Worm (Caenorhabditis elegans) whole organism, L1 larva: ENCODE data around the gene din-1.

Experiments
- C04F5.9 ChIP-seq: sonication (generic microtip); optimal IDR thresholded peaks from 2 replicates; lab custom pipeline; 2016; ENCODE audit warnings: missing genetic modification characterization, missing compliant biosample characterization
- C16A3.4 ChIP-seq: fragments of 150-350 bp; optimal IDR thresholded peaks from 2 replicates; lab custom pipeline; 2014; ENCODE audit warnings: missing biosample characterization, missing genetic modification characterization
- C34B4.2 ChIP-seq: sonication (generic microtip); optimal IDR thresholded peaks from 2 replicates; lab custom pipeline; 2017; ENCODE audit warnings: mild to moderate bottlenecking, missing genetic modification characterization, missing compliant biosample characterization
- aly-2 ChIP-seq: fragments of 150-350 bp; optimal IDR thresholded peaks from 2 replicates; lab custom pipeline; 2014; ENCODE audit warnings: missing biosample characterization, missing genetic modification characterization
- ceh-82 ChIP-seq, 3 experiments: fragments of 150-350 bp in 1 of 3; sonication (generic microtip) in 2 of 3; optimal IDR thresholded peaks; 2 replicates each; lab custom pipeline; 2014 to 2017; ENCODE audit warnings: missing biosample characterization in 3 of 3, missing genetic modification characterization in 3 of 3
- dsc-1 ChIP-seq: sonication (generic microtip); optimal IDR thresholded peaks from 2 replicates; lab custom pipeline; 2016; ENCODE audit warnings: mild to moderate bottlenecking, missing genetic modification characterization, missing compliant biosample characterization
- egl-13 ChIP-seq: sonication (generic microtip); optimal IDR thresholded peaks from 2 replicates; lab custom pipeline; 2016; ENCODE audit warnings: missing genotype, missing genetic modification reagents, missing genetic modification characterization, missing compliant biosample characterization
- elt-2 ChIP-seq: sonication (generic microtip); optimal IDR thresholded peaks from 2 replicates; lab custom pipeline; 2016; ENCODE audit warnings: missing genetic modification characterization, mild to moderate bottlenecking, inconsistent platforms, missing compliant biosample characterization, missing genetic modification reagents
- elt-3 ChIP-seq, 6 experiments: fragments of 150-350 bp in 1 of 6; sonication (generic microtip); optimal IDR thresholded peaks; 2 replicates each; lab custom pipeline; 2017 to 2018; ENCODE audit warnings: missing biosample characterization in 6 of 6, missing genetic modification characterization in 6 of 6, inconsistent platforms in 1 of 6
- ets-5 ChIP-seq: fragments of 200-800 bp; sonication (Bioruptor generic); IDR thresholded peaks from 2 replicates; pipeline ENCODE4 v1.3.6; 2022; ENCODE audit warnings: missing genetic modification characterization, missing compliant biosample characterization
- fkh-10 ChIP-seq: sonication (generic microtip); optimal IDR thresholded peaks from 2 replicates; lab custom pipeline; 2017; ENCODE audit warnings: missing biosample characterization, missing genetic modification reagents, missing genetic modification characterization
- fkh-4 ChIP-seq: sonication (generic microtip); optimal IDR thresholded peaks from 2 replicates; lab custom pipeline; 2016; ENCODE audit warnings: missing compliant biosample characterization, missing genetic modification characterization, borderline replicate concordance
- fos-1 ChIP-seq: fragments of 150-350 bp; optimal IDR thresholded peaks from 2 replicates; lab custom pipeline; 2014; ENCODE audit warnings: missing biosample characterization, missing genetic modification characterization
- hlh-17 ChIP-seq: fragments of 200-800 bp; sonication (Bioruptor generic); optimal IDR thresholded peaks from 2 replicates; lab custom pipeline; 2018; ENCODE audit warnings: missing genetic modification characterization, mild to moderate bottlenecking, missing compliant biosample characterization, moderate library complexity, borderline replicate concordance
- hlh-4 ChIP-seq: sonication (generic microtip); optimal IDR thresholded peaks from 2 replicates; lab custom pipeline; 2016; ENCODE audit warnings: mild to moderate bottlenecking, missing genetic modification characterization, missing compliant biosample characterization
- hpl-2 ChIP-seq: fragments of 150-350 bp; optimal IDR thresholded peaks from 2 replicates; lab custom pipeline; 2014; ENCODE audit warnings: missing biosample characterization, missing genetic modification reagents, missing genetic modification characterization
- jun-1 ChIP-seq: fragments of 150-350 bp; optimal IDR thresholded peaks from 2 replicates; lab custom pipeline; 2014; ENCODE audit warnings: missing biosample characterization, missing genetic modification reagents, missing genetic modification characterization
- lin-13 ChIP-seq: fragments of 150-350 bp; optimal IDR thresholded peaks from 2 replicates; lab custom pipeline; 2014; ENCODE audit warnings: missing biosample characterization, missing genetic modification reagents, missing genetic modification characterization
- lin-39 ChIP-seq: fragments of 150-350 bp; optimal IDR thresholded peaks from 2 replicates; lab custom pipeline; 2014; ENCODE audit warnings: missing biosample characterization, missing genetic modification reagents, missing genetic modification characterization
- lir-3 ChIP-seq: sonication (generic microtip); optimal IDR thresholded peaks from 2 replicates; lab custom pipeline; 2016; ENCODE audit warnings: mild to moderate bottlenecking, missing genetic modification characterization, moderate library complexity, missing compliant biosample characterization; ENCODE audit not compliant: poor library complexity
- lsy-2 ChIP-seq, 2 experiments: fragments of 150-350 bp; optimal IDR thresholded peaks; 2 replicates each; lab custom pipeline; 2014; ENCODE audit warnings: missing biosample characterization in 2 of 2, missing genetic modification characterization in 2 of 2
- mab-9 ChIP-seq: fragments of 200-800 bp; sonication (Bioruptor generic); IDR thresholded peaks from 2 replicates; pipeline ENCODE4 v1.3.6; 2022; ENCODE audit warnings: missing genetic modification reagents, missing genetic modification characterization, missing compliant biosample characterization
- mef-2 ChIP-seq: fragments of 150-350 bp; optimal IDR thresholded peaks from 2 replicates; lab custom pipeline; 2014; ENCODE audit warnings: missing biosample characterization, missing genetic modification characterization
- nhr-11 ChIP-seq: fragments of 150-350 bp; optimal IDR thresholded peaks from 2 replicates; lab custom pipeline; 2014; ENCODE audit warnings: missing biosample characterization, missing genetic modification characterization
- nhr-12 ChIP-seq: sonication (generic microtip); optimal IDR thresholded peaks from 2 replicates; lab custom pipeline; 2017; ENCODE audit warnings: missing biosample characterization, missing genetic modification characterization
- nhr-20 ChIP-seq: sonication (generic microtip); optimal IDR thresholded peaks from 2 replicates; lab custom pipeline; 2016; ENCODE audit warnings: mild to moderate bottlenecking, missing genetic modification characterization, missing compliant biosample characterization
- nhr-28 ChIP-seq: fragments of 150-350 bp; optimal IDR thresholded peaks from 2 replicates; lab custom pipeline; 2014; ENCODE audit warnings: missing biosample characterization, missing genetic modification characterization
- nhr-47 ChIP-seq: sonication (generic microtip); optimal IDR thresholded peaks from 2 replicates; lab custom pipeline; 2016; ENCODE audit warnings: mild to moderate bottlenecking, missing genetic modification characterization, moderate library complexity, missing compliant biosample characterization
- nhr-71 ChIP-seq: sonication (generic microtip); optimal IDR thresholded peaks from 2 replicates; lab custom pipeline; 2016; ENCODE audit warnings: mild to moderate bottlenecking, missing genetic modification characterization, moderate library complexity, missing compliant biosample characterization
- nhr-76 ChIP-seq: sonication (generic microtip); optimal IDR thresholded peaks from 2 replicates; lab custom pipeline; 2017; ENCODE audit warnings: missing biosample characterization, missing genetic modification characterization
- nhr-77 ChIP-seq: fragments of 150-350 bp; optimal IDR thresholded peaks from 2 replicates; lab custom pipeline; 2014; ENCODE audit warnings: missing biosample characterization, missing genetic modification characterization
- nhr-84 ChIP-seq: sonication (generic microtip); optimal IDR thresholded peaks from 2 replicates; lab custom pipeline; 2017; ENCODE audit warnings: missing biosample characterization, missing genetic modification characterization
- nhr-85 ChIP-seq: sonication (generic microtip); peaks from one replicate; lab custom pipeline; 2016; ENCODE audit warnings: missing genetic modification characterization, inconsistent platforms, missing compliant biosample characterization
- nhr-90 ChIP-seq: sonication (generic microtip); optimal IDR thresholded peaks from 2 replicates; lab custom pipeline; 2016; ENCODE audit warnings: mild to moderate bottlenecking, missing genetic modification characterization, missing compliant biosample characterization; ENCODE audit not compliant: poor library complexity
- pag-3 ChIP-seq: sonication (generic microtip); optimal IDR thresholded peaks from 2 replicates; lab custom pipeline; 2017; ENCODE audit warnings: missing genetic modification characterization, mild to moderate bottlenecking, missing compliant biosample characterization, antibody characterized with exemption, borderline replicate concordance; ENCODE audit not compliant: insufficient read depth
- pax-3 ChIP-seq: fragments of 200-800 bp; sonication (Bioruptor generic); optimal IDR thresholded peaks from 2 replicates; lab custom pipeline; 2018; ENCODE audit warnings: mild to moderate bottlenecking, missing genetic modification characterization, moderate library complexity, missing compliant biosample characterization
- snpc-4 ChIP-seq: fragments of 150-350 bp; optimal IDR thresholded peaks from 2 replicates; lab custom pipeline; 2014; ENCODE audit warnings: missing biosample characterization, missing genetic modification characterization
- sox-4 ChIP-seq: sonication (generic microtip); optimal IDR thresholded peaks from 2 replicates; lab custom pipeline; 2016; ENCODE audit warnings: missing genetic modification characterization, missing compliant biosample characterization
- sup-37 ChIP-seq: fragments of 200-800 bp; sonication (Bioruptor generic); optimal IDR thresholded peaks from 2 replicates; lab custom pipeline; 2018; ENCODE audit warnings: mild to moderate bottlenecking, missing genetic modification characterization, missing compliant biosample characterization
- tbx-2 ChIP-seq: sonication (generic microtip); optimal IDR thresholded peaks from 2 replicates; lab custom pipeline; 2016; ENCODE audit warnings: missing genetic modification characterization, missing compliant biosample characterization
- tlp-1 ChIP-seq: fragments of 150-350 bp; optimal IDR thresholded peaks from 2 replicates; lab custom pipeline; 2014; ENCODE audit warnings: missing biosample characterization, missing genetic modification characterization
- unc-130 ChIP-seq: fragments of 150-350 bp; optimal IDR thresholded peaks from 2 replicates; lab custom pipeline; 2017; ENCODE audit warnings: missing biosample characterization, missing genetic modification characterization, inconsistent platforms
- vab-15 ChIP-seq: sonication (generic microtip); optimal IDR thresholded peaks from 2 replicates; lab custom pipeline; 2017; ENCODE audit warnings: missing genotype, mild to moderate bottlenecking, missing genetic modification characterization, missing compliant biosample characterization
- xbp-1 ChIP-seq: sonication (generic microtip); optimal IDR thresholded peaks from 2 replicates; lab custom pipeline; 2016; ENCODE audit warnings: missing genetic modification characterization, missing compliant biosample characterization
- ztf-11 ChIP-seq, 2 experiments: sonication (generic microtip); optimal IDR thresholded peaks; 2 replicates each; lab custom pipeline; 2016 to 2017; ENCODE audit warnings: missing genetic modification characterization in 2 of 2, missing biosample characterization in 1 of 2, missing compliant biosample characterization in 1 of 2
- ztf-4 ChIP-seq: fragments of 150-350 bp; optimal IDR thresholded peaks from 2 replicates; lab custom pipeline; 2014; ENCODE audit warnings: missing biosample characterization, missing genetic modification characterization

The din-1 gene

DNA sequence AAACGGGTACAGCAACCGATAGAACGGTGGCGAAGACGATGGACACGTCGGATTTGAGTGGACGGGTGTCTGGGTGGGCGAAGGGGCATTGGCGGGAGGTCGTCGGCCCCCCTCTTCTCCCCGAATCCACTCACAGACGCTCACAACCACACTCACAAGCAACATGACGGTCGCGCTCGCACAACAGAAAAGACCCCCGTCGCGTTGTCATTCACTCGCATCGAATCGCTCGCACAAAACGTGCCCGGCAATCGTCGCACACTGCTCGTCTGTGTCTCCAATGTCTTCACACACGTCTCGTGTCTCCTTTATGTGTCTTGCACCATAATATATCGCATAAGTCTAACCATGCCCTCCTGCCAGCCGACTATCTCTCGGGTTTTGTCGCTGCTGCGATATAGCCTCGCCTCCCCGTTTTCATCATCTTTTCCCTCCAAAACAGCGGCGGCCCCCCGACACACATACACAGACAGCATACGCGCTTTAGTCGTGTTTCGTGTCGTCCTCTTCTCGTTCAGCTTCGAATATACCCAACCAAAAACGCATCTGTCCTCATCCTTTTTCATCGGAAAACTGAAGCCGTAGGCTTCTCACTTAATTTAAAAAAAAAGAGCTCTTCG, 758 bp upstream of the din-1 start (continued):
- peak; percentile 95 for TF ChIP-seq nhr-85 (tag; lab: Kevin White, UChicago)
- no peak for TF ChIP-seq aly-2 (tag; lab: Kevin White, UChicago)
- peak; percentile 88 for TF ChIP-seq ztf-4 (tag; lab: Kevin White, UChicago)
- TF ChIP-seq elt-3 (tag; optimal IDR thresholded peaks at IDR 0.05; lab: Kevin White, UChicago): peak in 4 of 6 experiments; percentile 9 to 60 (median 28)
- TF ChIP-seq nhr-28 (tag; lab: Kevin White, UChicago): no peak
- TF ChIP-seq hlh-4 (tag; lab: Kevin White, UChicago): no peak
- peak; percentile 92 for TF ChIP-seq nhr-20 (tag; lab: Kevin White, UChicago)
- TF ChIP-seq lir-3: peak; percentile 70
- no peak for TF ChIP-seq hpl-2 (GFP tag; lab: Kevin White, UChicago)
- peak; percentile 95 for TF ChIP-seq nhr-71 (tag; lab: Kevin White, UChicago)
- TF ChIP-seq egl-13: peak; percentile 74
- peak; percentile 92 for TF ChIP-seq jun-1
- peak; percentile 83 for TF ChIP-seq mef-2 (tag; lab: Kevin White, UChicago)
- no peak for TF ChIP-seq ets-5 (GFP tag; lab: Robert Waterston, UW)
- TF ChIP-seq pag-3: no peak
- no peak for TF ChIP-seq tlp-1 (tag; lab: Kevin White, UChicago)
- no peak for TF ChIP-seq nhr-84 (tag; lab: Kevin White, UChicago)
- peak; percentile 68 for TF ChIP-seq pax-3 (tag; lab: Kevin White, UChicago)
- TF ChIP-seq xbp-1: peak; percentile 89
- no peak for TF ChIP-seq sox-4
- TF ChIP-seq nhr-90 (tag; lab: Kevin White, UChicago): peak; percentile 83
- no peak for TF ChIP-seq sup-37 (GFP tag; lab: Kevin White, UChicago)
- peak; percentile 82 for TF ChIP-seq lin-13 (GFP tag; lab: Kevin White, UChicago)
- peak; percentile 34 for TF ChIP-seq elt-2 (tag; lab: Kevin White, UChicago)
- no peak for TF ChIP-seq nhr-76 (tag; lab: Kevin White, UChicago)
- TF ChIP-seq nhr-11 (tag; lab: Kevin White, UChicago): peak; percentile 58
- peak; percentile 89 for TF ChIP-seq tbx-2 (tag; lab: Kevin White, UChicago)
- no peak for TF ChIP-seq C04F5.9 (tag; lab: Kevin White, UChicago)
- TF ChIP-seq dsc-1 (tag; lab: Kevin White, UChicago): peak; percentile 66
- peak; percentile 80 for TF ChIP-seq fos-1
- peak; percentile 67 to 85 (median 73) for TF ChIP-seq ceh-82 (tag; optimal IDR thresholded peaks at IDR 0.05; lab: Kevin White, UChicago)
- peak; percentile 60; the same call in 1 of the 2 replicates for TF ChIP-seq mab-9 (GFP tag; lab: Robert Waterston, UW)
- TF ChIP-seq fkh-4 (tag; lab: Kevin White, UChicago): no peak
- peak in 1 of 2 experiments; percentile 58 for TF ChIP-seq ztf-11 (tag; optimal IDR thresholded peaks at IDR 0.05; lab: Kevin White, UChicago)
- TF ChIP-seq lin-39 (tag; lab: Kevin White, UChicago): no peak
- TF ChIP-seq nhr-47 (tag; lab: Kevin White, UChicago): peak; percentile 87
- TF ChIP-seq vab-15 (tag; lab: Kevin White, UChicago): no peak
- no peak for TF ChIP-seq C34B4.2
- TF ChIP-seq hlh-17 (GFP tag; lab: Kevin White, UChicago): no peak
- TF ChIP-seq unc-130 (tag; lab: Kevin White, UChicago): peak; percentile 88
- peak; percentile 64 for TF ChIP-seq fkh-10 (GFP tag; lab: Kevin White, UChicago)
- TF ChIP-seq snpc-4 (tag; lab: Kevin White, UChicago): peak; percentile 50
- peak; percentile 68 for TF ChIP-seq C16A3.4
- TF ChIP-seq nhr-77 (tag; lab: Kevin White, UChicago): peak; percentile 84
- no peak for TF ChIP-seq nhr-12 (tag; lab: Kevin White, UChicago)
- TF ChIP-seq lsy-2 (tag; optimal IDR thresholded peaks at IDR 0.05; lab: Kevin White, UChicago): peak; percentile 71 to 86
